Worm (Caenorhabditis elegans) whole organism, L4 larva: ENCODE data around the gene D1046.2.
A peak's percentile ranks its signal among the peaks of the same experiment; 100 is the strongest.

Source experiments
- F10B5.3 ChIP-seq: sonication (generic microtip); optimal IDR thresholded peaks from 2 replicates; lab custom pipeline; 2016; ENCODE audit warnings: mild to moderate bottlenecking, missing genetic modification characterization, missing compliant biosample characterization
- F26F4.8 ChIP-seq: fragments of 200-800 bp; sonication (Bioruptor generic); conservative IDR thresholded peaks from 2 replicates; pipeline ENCODE4 v1.3.6; 2022; ENCODE audit warnings: missing genetic modification characterization, missing compliant biosample characterization
- F37D6.2 ChIP-seq: sonication (generic microtip); optimal IDR thresholded peaks from 2 replicates; lab custom pipeline; 2016; ENCODE audit warnings: mild to moderate bottlenecking, missing genetic modification characterization, missing compliant biosample characterization
- F49E8.2 ChIP-seq: sonication (generic microtip); optimal IDR thresholded peaks from 2 replicates; lab custom pipeline; 2016; ENCODE audit warnings: missing compliant biosample characterization, mild to moderate bottlenecking, missing genetic modification characterization, borderline replicate concordance
- R02D3.7 ChIP-seq: fragments of 150-350 bp; sonication (generic microtip); optimal IDR thresholded peaks from 3 replicates; lab custom pipeline; 2014; ENCODE audit warnings: missing biosample characterization, missing genetic modification characterization
- T26A8.4 ChIP-seq: fragments of 200-800 bp; sonication (Bioruptor generic); IDR thresholded peaks from 2 replicates; pipeline ENCODE4 v1.3.6; 2022; ENCODE audit warnings: missing genetic modification characterization, missing compliant biosample characterization
- Y5F2A.4 ChIP-seq: fragments of 200-800 bp; sonication (Bioruptor generic); optimal IDR thresholded peaks from 2 replicates; lab custom pipeline; 2018; ENCODE audit warnings: mild to moderate bottlenecking, missing genetic modification characterization, missing compliant biosample characterization
- ZK546.5 ChIP-seq, 2 experiments: sonication (generic microtip); optimal IDR thresholded peaks; 2 replicates each; lab custom pipeline; 2017; ENCODE audit warnings: missing biosample characterization in 2 of 2, missing genetic modification characterization in 2 of 2
- aly-2 ChIP-seq: sonication (generic microtip); optimal IDR thresholded peaks from 2 replicates; lab custom pipeline; 2018; ENCODE audit warnings: missing biosample characterization, missing genetic modification characterization
- arid-1 ChIP-seq: fragments of 200-800 bp; sonication (Bioruptor generic); conservative IDR thresholded peaks from 2 replicates; pipeline ENCODE4 v1.3.6; 2022; ENCODE audit warnings: missing genetic modification reagents, missing genetic modification characterization, missing compliant biosample characterization
- attf-4 ChIP-seq: sonication (generic microtip); optimal IDR thresholded peaks from 3 replicates; lab custom pipeline; 2017; ENCODE audit warnings: missing biosample characterization, missing genetic modification characterization
- ceh-44 ChIP-seq: fragments of 200-800 bp; sonication (Bioruptor generic); IDR thresholded peaks from 2 replicates; pipeline ENCODE4 v1.3.6; 2022; ENCODE audit warnings: missing genetic modification reagents, missing genetic modification characterization, missing compliant biosample characterization
- ceh-82 ChIP-seq: sonication (generic microtip); optimal IDR thresholded peaks from 2 replicates; lab custom pipeline; 2017; ENCODE audit warnings: missing biosample characterization, missing genetic modification characterization
- ces-1 ChIP-seq: fragments of 150-350 bp; sonication (generic microtip); optimal IDR thresholded peaks from 4 replicates; lab custom pipeline; 2014; ENCODE audit warnings: missing biosample characterization, missing genetic modification reagents, missing genetic modification characterization
- daf-19 ChIP-seq: fragments of 200-800 bp; sonication (Bioruptor generic); conservative IDR thresholded peaks from 2 replicates; pipeline ENCODE4 v1.3.6; 2022; ENCODE audit warnings: missing genetic modification characterization, missing compliant biosample characterization
- daf-8 ChIP-seq: fragments of 200-800 bp; sonication (Bioruptor generic); IDR thresholded peaks from 2 replicates; pipeline ENCODE4 v1.3.6; 2022; ENCODE audit warnings: missing genetic modification characterization, missing compliant biosample characterization
- dpl-1 ChIP-seq: fragments of 150-350 bp; optimal IDR thresholded peaks from 2 replicates; lab custom pipeline; 2014; ENCODE audit warnings: missing biosample characterization, missing genetic modification reagents, missing genetic modification characterization
- egl-27 ChIP-seq: sonication (generic microtip); optimal IDR thresholded peaks from 3 replicates; lab custom pipeline; 2017; ENCODE audit warnings: missing biosample characterization, missing genetic modification reagents, missing genetic modification characterization
- fkh-10 ChIP-seq: fragments of 150-350 bp; optimal IDR thresholded peaks from 2 replicates; lab custom pipeline; 2014; ENCODE audit warnings: missing biosample characterization, missing genetic modification reagents, missing genetic modification characterization
- fos-1 ChIP-seq: fragments of 150-350 bp; optimal IDR thresholded peaks from 2 replicates; lab custom pipeline; 2014; ENCODE audit warnings: missing biosample characterization, missing genetic modification characterization
- gei-8 ChIP-seq: fragments of 200-800 bp; sonication (Bioruptor generic); optimal IDR thresholded peaks from 2 replicates; lab custom pipeline; 2018; ENCODE audit warnings: mild to moderate bottlenecking, missing genetic modification characterization, missing compliant biosample characterization
- hif-1 ChIP-seq, 2 experiments: sonication (generic microtip); optimal IDR thresholded peaks; 2 replicates each; lab custom pipeline; 2016 to 2017; ENCODE audit warnings: missing compliant biosample characterization in 2 of 2, missing genetic modification characterization in 2 of 2, missing genetic modification reagents in 2 of 2, missing genotype in 2 of 2, mild to moderate bottlenecking in 1 of 2
- hmg-1.1 ChIP-seq: fragments of 200-800 bp; sonication (Bioruptor generic); IDR thresholded peaks from 2 replicates; pipeline ENCODE4 v1.3.6; 2022; ENCODE audit warnings: missing genetic modification reagents, missing genetic modification characterization, missing compliant biosample characterization
- jun-1 ChIP-seq: fragments of 150-350 bp; optimal IDR thresholded peaks from 2 replicates; lab custom pipeline; 2014; ENCODE audit warnings: missing biosample characterization, missing genetic modification reagents, missing genetic modification characterization
- lin-1 ChIP-seq: fragments of 200-800 bp; sonication (Bioruptor generic); IDR thresholded peaks from 2 replicates; pipeline ENCODE4 v1.3.6; 2022; ENCODE audit warnings: missing genetic modification reagents, missing genetic modification characterization, missing compliant biosample characterization
- lin-15B ChIP-seq: fragments of 150-350 bp; sonication (generic microtip); optimal IDR thresholded peaks from 3 replicates; lab custom pipeline; 2014; ENCODE audit warnings: missing biosample characterization, missing genetic modification characterization
- lin-38 ChIP-seq: fragments of 200-800 bp; sonication (Bioruptor generic); IDR thresholded peaks from 2 replicates; pipeline ENCODE4 v1.3.6; 2022; ENCODE audit warnings: missing genetic modification reagents, missing genetic modification characterization, missing compliant biosample characterization
- lin-39 ChIP-seq: fragments of 150-350 bp; optimal IDR thresholded peaks from 2 replicates; lab custom pipeline; 2014; ENCODE audit warnings: missing biosample characterization, missing genetic modification reagents, missing genetic modification characterization
- lir-3 ChIP-seq: sonication (generic microtip); optimal IDR thresholded peaks from 2 replicates; lab custom pipeline; 2016; ENCODE audit warnings: mild to moderate bottlenecking, missing genetic modification characterization, missing compliant biosample characterization
- mdt-29 ChIP-seq: fragments of 200-800 bp; sonication (Bioruptor generic); IDR thresholded peaks from 2 replicates; pipeline ENCODE4 v1.3.6; 2022; ENCODE audit warnings: missing genetic modification reagents, missing genetic modification characterization, missing compliant biosample characterization
- mep-1 ChIP-seq: fragments of 150-350 bp; sonication (generic microtip); optimal IDR thresholded peaks from 3 replicates; lab custom pipeline; 2014; ENCODE audit warnings: missing biosample characterization, missing genetic modification characterization
- mes-2 ChIP-seq: sonication (generic microtip); optimal IDR thresholded peaks from 2 replicates; lab custom pipeline; 2016; ENCODE audit warnings: missing genotype, mild to moderate bottlenecking, missing genetic modification characterization, missing compliant biosample characterization; ENCODE audit not compliant: poor library complexity, severe bottlenecking
- nhr-102 ChIP-seq: sonication (generic microtip); optimal IDR thresholded peaks from 2 replicates; lab custom pipeline; 2016; ENCODE audit warnings: mild to moderate bottlenecking, missing genetic modification characterization, moderate library complexity, missing compliant biosample characterization
- nhr-11 ChIP-seq: fragments of 150-350 bp; optimal IDR thresholded peaks from 2 replicates; lab custom pipeline; 2014; ENCODE audit warnings: missing biosample characterization, missing genetic modification characterization
- nhr-237 ChIP-seq: sonication (generic microtip); optimal IDR thresholded peaks from 2 replicates; lab custom pipeline; 2017; ENCODE audit warnings: missing biosample characterization, missing genetic modification characterization
- nhr-28 ChIP-seq: fragments of 150-350 bp; optimal IDR thresholded peaks from 2 replicates; lab custom pipeline; 2014; ENCODE audit warnings: missing biosample characterization, missing genetic modification characterization
- nhr-48 ChIP-seq: sonication (generic microtip); optimal IDR thresholded peaks from 2 replicates; lab custom pipeline; 2016; ENCODE audit warnings: mild to moderate bottlenecking, missing genetic modification characterization, missing compliant biosample characterization
- nhr-76 ChIP-seq: fragments of 150-350 bp; optimal IDR thresholded peaks from 2 replicates; lab custom pipeline; 2014; ENCODE audit warnings: missing biosample characterization, missing genetic modification characterization
- nhr-77 ChIP-seq: fragments of 150-350 bp; optimal IDR thresholded peaks from 2 replicates; lab custom pipeline; 2014; ENCODE audit warnings: missing biosample characterization, missing genetic modification characterization
- pha-4 ChIP-seq, 2 experiments: fragments of 150-350 bp in 1 of 2; fragments of 200-800 bp in 1 of 2; sonication (Bioruptor generic) in 1 of 2; IDR thresholded peaks in 1 of 2; optimal IDR thresholded peaks in 1 of 2; 2 replicates each; pipeline versions ENCODE4 v1.3.6 to Lab custom; 2014 to 2022; ENCODE audit warnings: missing genetic modification characterization in 2 of 2, missing genetic modification reagents in 2 of 2, missing biosample characterization in 1 of 2, missing compliant biosample characterization in 1 of 2
- rbr-2 ChIP-seq: sonication (generic microtip); optimal IDR thresholded peaks from 2 replicates; lab custom pipeline; 2016; ENCODE audit warnings: missing genotype, missing genetic modification characterization, missing compliant biosample characterization
- spr-1 ChIP-seq: sonication (generic microtip); optimal IDR thresholded peaks from 2 replicates; lab custom pipeline; 2016; ENCODE audit warnings: mild to moderate bottlenecking, missing genetic modification characterization, missing compliant biosample characterization
- tag-97 ChIP-seq: fragments of 200-800 bp; sonication (Bioruptor generic); IDR thresholded peaks from 2 replicates; pipeline ENCODE4 v1.3.6; 2022; ENCODE audit warnings: missing genetic modification characterization, missing compliant biosample characterization
- unc-130 ChIP-seq: sonication (generic microtip); optimal IDR thresholded peaks from 2 replicates; lab custom pipeline; 2016; ENCODE audit warnings: missing genetic modification reagents, missing genetic modification characterization, missing compliant biosample characterization
- unc-62 ChIP-seq, 3 experiments: fragments of 150-350 bp in 1 of 3; sonication (generic microtip); optimal IDR thresholded peaks in 2 of 3; peaks in 1 of 3; 1 replicate in 1 of 3; 2 replicates in 2 of 3; lab custom pipeline; 2014 to 2017; ENCODE audit warnings: missing biosample characterization in 3 of 3, missing genetic modification characterization in 3 of 3, missing genetic modification reagents in 3 of 3, missing genotype in 1 of 3
- zag-1 ChIP-seq: fragments of 150-350 bp; optimal IDR thresholded peaks from 2 replicates; lab custom pipeline; 2014; ENCODE audit warnings: missing biosample characterization, missing genetic modification characterization
- zip-11 ChIP-seq: fragments of 200-800 bp; sonication (Bioruptor generic); IDR thresholded peaks from 2 replicates; pipeline ENCODE4 v1.3.6; 2022; ENCODE audit warnings: missing genetic modification characterization, missing compliant biosample characterization
- zip-2 ChIP-seq: fragments of 150-350 bp; optimal IDR thresholded peaks from 2 replicates; lab custom pipeline; 2014; ENCODE audit warnings: missing biosample characterization, missing genetic modification characterization

The D1046.2 gene

DNA sequence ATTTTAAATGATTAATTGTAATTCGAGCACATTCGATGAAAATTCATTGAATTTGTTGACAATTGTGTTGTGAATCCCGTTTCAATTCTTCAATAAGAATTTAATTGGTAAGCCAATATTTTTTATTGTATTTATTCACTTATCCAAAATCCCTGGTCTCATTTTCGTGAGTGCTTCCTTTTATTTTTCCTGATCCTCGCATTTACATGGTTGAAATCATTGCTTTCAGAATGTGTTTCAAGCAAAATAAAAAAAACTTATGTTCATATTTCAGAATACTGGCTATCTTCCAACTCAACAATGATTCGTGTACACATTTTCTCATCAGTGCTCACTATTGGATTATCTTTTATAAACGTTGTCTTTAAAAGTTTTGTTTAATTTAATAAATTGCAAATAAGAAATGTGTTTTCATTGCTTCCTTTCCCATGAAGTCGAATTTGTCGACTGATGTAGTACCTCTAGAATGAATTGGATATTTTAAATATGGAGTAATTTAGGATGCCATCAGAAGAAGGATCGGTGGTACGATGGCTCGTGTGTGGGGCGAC lies 4.2 kb upstream of the D1046.2 start, which contains the start of the genes D1046.18 and slc-25A26:
D1046.18 (plus strand) TSS at position 301 of the 551 bp plus-strand sequence.
slc-25A26 (plus strand) TSS at position 501 of the 551 bp plus-strand sequence.
- peak in 1 of 2 experiments; percentile 38 for TF ChIP-seq unc-62 (GFP tag; optimal IDR thresholded peaks at IDR 0.05 in 1 of 2; lab: Kevin White, UChicago)
- no peak for TF ChIP-seq unc-62 (tag; optimal IDR thresholded peaks at IDR 0.05; lab: Kevin White, UChicago)
- no peak for TF ChIP-seq fos-1

DNA sequence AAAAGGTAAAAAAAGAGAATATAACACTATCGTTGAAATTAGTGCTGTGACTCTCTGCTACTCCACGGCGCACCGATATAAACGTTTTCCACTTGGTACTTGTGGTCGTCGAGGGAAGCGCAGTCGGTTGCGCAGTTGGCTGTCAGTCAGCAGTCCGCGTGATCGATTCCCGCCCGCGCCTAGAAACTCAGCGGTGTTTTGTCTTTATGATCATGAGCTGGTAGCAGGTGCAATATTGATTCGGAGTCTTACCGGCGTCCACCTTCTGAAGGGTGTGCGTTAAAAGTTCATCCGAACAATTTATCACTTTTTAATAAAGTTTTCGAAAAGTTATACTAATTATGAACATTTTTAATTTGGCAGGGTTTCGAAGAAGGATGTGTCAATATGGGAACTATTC lies 1.2 kb upstream of the D1046.2 start:
- TF ChIP-seq daf-8 (GFP tag; lab: Robert Waterston, UW) (peak; percentile 89; the same call in 1 of the 2 replicates), egl-27 (tag; lab: Kevin White, UChicago) (peak; percentile 51), F37D6.2 (peak; percentile 59), spr-1 (tag; lab: Kevin White, UChicago) (peak; percentile 80), nhr-48 (peak; percentile 77), zip-2 (tag; lab: Kevin White, UChicago) (peak; percentile 37), nhr-102 (tag; lab: Kevin White, UChicago) (peak; percentile 87), lin-15B (tag; lab: Kevin White, UChicago) (no peak), nhr-28 (tag; lab: Kevin White, UChicago) (peak; percentile 26), hif-1 (tag; optimal IDR thresholded peaks at IDR 0.05; lab: Kevin White, UChicago) (peak; percentile 45 to 61), lir-3 (tag; lab: Kevin White, UChicago) (peak; percentile 66), mep-1 (tag; lab: Kevin White, UChicago) (peak; percentile 87), ces-1 (GFP tag; lab: Kevin White, UChicago) (no peak), rbr-2 (tag; lab: Kevin White, UChicago) (peak; percentile 82), ceh-82 (no peak), mdt-29 (GFP tag; lab: Robert Waterston, UW) (0 out of 2 replicates have a peak, but pooled peaks have one; percentile 41), fkh-10 (GFP tag; lab: Kevin White, UChicago) (no peak), aly-2 (tag; lab: Kevin White, UChicago) (no peak), nhr-11 (tag; lab: Kevin White, UChicago) (peak; percentile 16), nhr-77 (tag; lab: Kevin White, UChicago) (peak; percentile 26), zag-1 (tag; lab: Kevin White, UChicago) (peak; percentile 16), jun-1 (tag; lab: Kevin White, UChicago) (peak; percentile 41), arid-1 (GFP tag; lab: Robert Waterston, UW) (peak; percentile 92), pha-4 (GFP tag; IDR thresholded peaks at IDR 0.05; lab: Robert Waterston, UW) (peak; percentile 96), pha-4 (tag; optimal IDR thresholded peaks at IDR 0.05; lab: Kevin White, UChicago) (no peak), R02D3.7 (peak; percentile 41), lin-1 (peak; percentile 85), unc-130 (GFP tag; lab: Kevin White, UChicago) (peak; percentile 87), F10B5.3 (tag; lab: Kevin White, UChicago) (peak; percentile 56), tag-97 (GFP tag; lab: Robert Waterston, UW) (no peak), hmg-1.1 (GFP tag; lab: Robert Waterston, UW) (peak; percentile 84), nhr-76 (tag; lab: Kevin White, UChicago) (no peak), ZK546.5 (tag; optimal IDR thresholded peaks at IDR 0.05; lab: Kevin White, UChicago) (no peak), zip-11 (0 out of 2 replicates have a peak, but pooled peaks have one; percentile 50), dpl-1 (GFP tag; lab: Kevin White, UChicago) (peak; percentile 40), attf-4 (tag; lab: Kevin White, UChicago) (no peak), mes-2 (tag; lab: Kevin White, UChicago) (peak; percentile 89), F26F4.8 (GFP tag; lab: Robert Waterston, UW) (peak; percentile 96), lin-39 (tag; lab: Kevin White, UChicago) (no peak), T26A8.4 (GFP tag; lab: Robert Waterston, UW) (peak; percentile 91), Y5F2A.4 (peak; percentile 83), lin-38 (GFP tag; lab: Robert Waterston, UW) (peak; percentile 85), F49E8.2 (tag; lab: Kevin White, UChicago) (peak; percentile 70), daf-19 (GFP tag; lab: Robert Waterston, UW) (0 out of 2 replicates have a peak, but pooled peaks have one; percentile 9), ceh-44 (GFP tag; lab: Robert Waterston, UW) (peak; percentile 94), nhr-237 (no peak), gei-8 (peak; percentile 88)
